Worm (Caenorhabditis elegans) whole organism, L2 larva: ENCODE data around the gene Y57G7A.2.

Experiments
- F13H6.1 ChIP-seq: sonication (generic microtip); optimal IDR thresholded peaks from 2 replicates; lab custom pipeline; 2016; ENCODE audit warnings: missing genetic modification characterization, missing compliant biosample characterization
- alr-1 ChIP-seq: fragments of 150-350 bp; optimal IDR thresholded peaks from 2 replicates; lab custom pipeline; 2014; ENCODE audit warnings: missing biosample characterization, missing genetic modification characterization
- ama-1 ChIP-seq: fragments of 150-350 bp; optimal IDR thresholded peaks from 2 replicates; lab custom pipeline; 2018; ENCODE audit warnings: inconsistent platforms
- gmeb-1 ChIP-seq: fragments of 150-350 bp; optimal IDR thresholded peaks from 2 replicates; lab custom pipeline; 2014; ENCODE audit warnings: missing biosample characterization, missing genetic modification characterization
- lin-39 ChIP-seq: fragments of 150-350 bp; optimal IDR thresholded peaks from 2 replicates; lab custom pipeline; 2014; ENCODE audit warnings: missing biosample characterization, missing genetic modification reagents, missing genetic modification characterization
- lsy-2 ChIP-seq, 2 experiments: fragments of 150-350 bp in 1 of 2; sonication (generic microtip) in 1 of 2; optimal IDR thresholded peaks; 2 replicates each; lab custom pipeline; 2014 to 2017; ENCODE audit warnings: missing biosample characterization in 2 of 2, missing genetic modification characterization in 2 of 2
- mdl-1 ChIP-seq, 2 experiments: fragments of 150-350 bp in 1 of 2; sonication (generic microtip) in 1 of 2; optimal IDR thresholded peaks; 2 replicates each; lab custom pipeline; 2017; ENCODE audit warnings: missing biosample characterization in 2 of 2, missing genetic modification characterization in 2 of 2
- nhr-12 ChIP-seq: fragments of 150-350 bp; optimal IDR thresholded peaks from 2 replicates; lab custom pipeline; 2014; ENCODE audit warnings: missing biosample characterization, missing genetic modification characterization
- nhr-237 ChIP-seq: fragments of 150-350 bp; optimal IDR thresholded peaks from 2 replicates; lab custom pipeline; 2014; ENCODE audit warnings: missing biosample characterization, missing genetic modification characterization
- nhr-77 ChIP-seq: fragments of 150-350 bp; optimal IDR thresholded peaks from 2 replicates; lab custom pipeline; 2014; ENCODE audit warnings: missing biosample characterization, missing genetic modification characterization
- skn-1 ChIP-seq: sonication (generic microtip); optimal IDR thresholded peaks from 2 replicates; lab custom pipeline; 2017; ENCODE audit warnings: missing biosample characterization, missing genetic modification characterization
- snpc-4 ChIP-seq: fragments of 150-350 bp; optimal IDR thresholded peaks from 2 replicates; lab custom pipeline; 2014; ENCODE audit warnings: missing biosample characterization, missing genetic modification characterization
- unc-39 ChIP-seq: fragments of 150-350 bp; optimal IDR thresholded peaks from 2 replicates; lab custom pipeline; 2014; ENCODE audit warnings: missing biosample characterization, missing genetic modification characterization
- ztf-4 ChIP-seq: fragments of 150-350 bp; optimal IDR thresholded peaks from 2 replicates; lab custom pipeline; 2014; ENCODE audit warnings: missing biosample characterization, missing genetic modification characterization

ce11 chrII:1284985-1285384, 10.9 kb upstream of the Y57G7A.2 start:
- TF ChIP-seq mdl-1 (tag; optimal IDR thresholded peaks at IDR 0.05; lab: Kevin White, UChicago), result no peak
- TF ChIP-seq gmeb-1 (tag; lab: Kevin White, UChicago), result no peak
- no peak for TF ChIP-seq snpc-4
- no peak for TF ChIP-seq nhr-12
- no peak for TF ChIP-seq unc-39 (tag; lab: Kevin White, UChicago)
- TF ChIP-seq nhr-77, result no peak
- no peak for TF ChIP-seq skn-1 (tag; lab: Kevin White, UChicago)
- TF ChIP-seq ztf-4 (tag; lab: Kevin White, UChicago), result no peak
- no peak for TF ChIP-seq lsy-2 (tag; optimal IDR thresholded peaks at IDR 0.05; lab: Kevin White, UChicago)
- TF ChIP-seq ama-1 (lab: Kevin White, UChicago), result no peak
- TF ChIP-seq nhr-237 (tag; lab: Kevin White, UChicago), result no peak
- TF ChIP-seq F13H6.1 (tag; lab: Kevin White, UChicago), result no peak
- no peak for TF ChIP-seq lin-39 (tag; lab: Kevin White, UChicago)
- TF ChIP-seq alr-1, result no peak
